Fruit fly (Drosophila melanogaster) whole organism, embryonic: ENCODE data around the gene Crg-1.

ENCODE experiments used
- Atf3 ChIP-seq: fragments of 200-800 bp; sonication (Bioruptor generic); optimal IDR thresholded peaks from 3 replicates; lab custom pipeline; 2016; ENCODE audit warnings: missing biosample characterization, missing genetic modification characterization
- Bdp1 ChIP-seq: fragments of 200-800 bp; sonication (Bioruptor generic); optimal IDR thresholded peaks from 3 replicates; lab custom pipeline; 2016; ENCODE audit warnings: missing biosample characterization, missing genetic modification characterization
- CG10321 ChIP-seq: fragments of 200-800 bp; sonication (Bioruptor generic); IDR thresholded peaks from 2 replicates; pipeline ENCODE4 v1.3.6; 2022; ENCODE audit warnings: missing biosample characterization, missing genetic modification characterization
- CG10959 ChIP-seq: fragments of 200-800 bp; sonication (Bioruptor generic); IDR thresholded peaks from 2 replicates; pipeline ENCODE4 v1.3.6; 2022; ENCODE audit warnings: missing biosample characterization, missing genetic modification characterization
- CG11093 ChIP-seq: fragments of 200-800 bp; sonication (Bioruptor generic); IDR thresholded peaks from 3 replicates; pipeline ENCODE4 v1.3.6; 2022; ENCODE audit warnings: missing biosample characterization, missing genetic modification characterization
- CG11723 ChIP-seq: fragments of 200-800 bp; sonication (Bioruptor generic); optimal IDR thresholded peaks from 2 replicates; lab custom pipeline; 2017; ENCODE audit warnings: missing biosample characterization, mild to moderate bottlenecking, missing genetic modification characterization
- CG12104 ChIP-seq: fragments of 200-800 bp; sonication (Bioruptor generic); optimal IDR thresholded peaks from 3 replicates; lab custom pipeline; 2016; ENCODE audit warnings: missing biosample characterization, missing genetic modification characterization
- CG12299 ChIP-seq: fragments of 200-800 bp; sonication (Bioruptor generic); optimal IDR thresholded peaks from 2 replicates; lab custom pipeline; 2018; ENCODE audit warnings: missing biosample characterization, mild to moderate bottlenecking, missing genetic modification characterization
- CG13123 ChIP-seq: fragments of 200-800 bp; sonication (Bioruptor generic); optimal IDR thresholded peaks from 2 replicates; lab custom pipeline; 2016; ENCODE audit warnings: missing biosample characterization, missing genetic modification characterization
- CG14710 ChIP-seq: fragments of 200-800 bp; sonication (Bioruptor generic); optimal IDR thresholded peaks from 3 replicates; lab custom pipeline; 2019; ENCODE audit warnings: missing biosample characterization, mild to moderate bottlenecking, missing genetic modification characterization, moderate library complexity
- CG17912 ChIP-seq: fragments of 200-800 bp; sonication (Bioruptor generic); optimal IDR thresholded peaks from 2 replicates; lab custom pipeline; 2018; ENCODE audit warnings: missing biosample characterization, mild to moderate bottlenecking, missing genetic modification characterization
- CG30020 ChIP-seq: fragments of 200-800 bp; optimal IDR thresholded peaks from 2 replicates; lab custom pipeline; 2019; ENCODE audit warnings: missing biosample characterization, mild to moderate bottlenecking, missing genetic modification characterization, moderate library complexity
- CG31224 ChIP-seq: fragments of 200-800 bp; sonication (Bioruptor generic); IDR thresholded peaks from 2 replicates; pipeline ENCODE4 v1.3.6; 2022; ENCODE audit warnings: missing biosample characterization, missing genetic modification characterization
- CG3281 ChIP-seq: fragments of 200-800 bp; sonication (Bioruptor generic); optimal IDR thresholded peaks from 3 replicates; lab custom pipeline; 2017; ENCODE audit warnings: missing biosample characterization, mild to moderate bottlenecking, missing genetic modification characterization
- CG42726 ChIP-seq: fragments of 200-800 bp; sonication (Bioruptor generic); IDR thresholded peaks from 2 replicates; pipeline ENCODE4 v1.3.6; 2022; ENCODE audit warnings: missing biosample characterization, missing genetic modification characterization; ENCODE audit not compliant: partially characterized antibody
- CG5245 ChIP-seq: fragments of 200-800 bp; sonication (Bioruptor generic); optimal IDR thresholded peaks from 3 replicates; lab custom pipeline; 2016; ENCODE audit warnings: missing biosample characterization, missing genetic modification characterization
- CG6683 ChIP-seq: fragments of 200-800 bp; sonication (Bioruptor generic); optimal IDR thresholded peaks from 2 replicates; lab custom pipeline; 2017; ENCODE audit warnings: missing biosample characterization, mild to moderate bottlenecking, missing genetic modification characterization, missing genetic modification reagents
- CG8089 ChIP-seq: fragments of 200-800 bp; sonication (Bioruptor generic); optimal IDR thresholded peaks from 3 replicates; lab custom pipeline; 2016; ENCODE audit warnings: missing biosample characterization, missing genetic modification characterization
- CG9797 ChIP-seq: fragments of 200-800 bp; sonication (Bioruptor generic); optimal IDR thresholded peaks from 3 replicates; lab custom pipeline; 2018; ENCODE audit warnings: missing biosample characterization, mild to moderate bottlenecking, missing genetic modification characterization
- CG9817 ChIP-seq: fragments of 200-800 bp; sonication (Bioruptor generic); optimal IDR thresholded peaks from 2 replicates; lab custom pipeline; 2018; ENCODE audit warnings: missing biosample characterization, mild to moderate bottlenecking, missing genetic modification characterization, moderate library complexity
- CHES-1-like ChIP-seq: fragments of 200-800 bp; sonication (Bioruptor generic); optimal IDR thresholded peaks from 2 replicates; lab custom pipeline; 2016; ENCODE audit warnings: missing biosample characterization, missing genetic modification characterization
- Dad ChIP-seq: fragments of 200-800 bp; sonication (Bioruptor generic); optimal IDR thresholded peaks from 3 replicates; lab custom pipeline; 2016; ENCODE audit warnings: missing biosample characterization, missing genetic modification characterization
- Deaf1 ChIP-seq: fragments of 200-800 bp; optimal IDR thresholded peaks from 3 replicates; lab custom pipeline; 2019; ENCODE audit warnings: missing biosample characterization, mild to moderate bottlenecking, missing genetic modification characterization, moderate library complexity
- Doc2 ChIP-seq: fragments of 200-800 bp; sonication (Bioruptor generic); IDR thresholded peaks from 2 replicates; pipeline ENCODE4 v1.3.6; 2022; ENCODE audit warnings: missing biosample characterization, missing genetic modification characterization
- E2f2 ChIP-seq: fragments of 200-800 bp; sonication (Bioruptor generic); IDR thresholded peaks from 2 replicates; pipeline ENCODE4 v1.3.6; 2022; ENCODE audit warnings: missing biosample characterization, missing genetic modification characterization
- Ets97D ChIP-seq: fragments of 200-800 bp; sonication (Bioruptor generic); optimal IDR thresholded peaks from 3 replicates; lab custom pipeline; 2016; ENCODE audit warnings: missing biosample characterization, missing genetic modification characterization
- Hr51 ChIP-seq, 2 experiments: fragments of 200-800 bp; sonication (Bioruptor generic); optimal IDR thresholded peaks; 2 replicates in 1 of 2; 3 replicates in 1 of 2; lab custom pipeline; 2016 to 2018; ENCODE audit warnings: missing biosample characterization in 2 of 2, missing genetic modification characterization in 2 of 2, mild to moderate bottlenecking in 1 of 2, moderate library complexity in 1 of 2
- Lpt ChIP-seq: fragments of >200 bp; optimal IDR thresholded peaks from 2 replicates; lab custom pipeline; 2018; ENCODE audit warnings: missing biosample characterization, missing genetic modification characterization
- MBD-R2 ChIP-seq: fragments of 200-800 bp; sonication (Bioruptor generic); IDR thresholded peaks from 2 replicates; pipeline ENCODE4 v1.3.6; 2022; ENCODE audit warnings: missing biosample characterization, missing genetic modification characterization
- Oli ChIP-seq: fragments of 200-800 bp; sonication (Bioruptor generic); optimal IDR thresholded peaks from 2 replicates; lab custom pipeline; 2018; ENCODE audit warnings: missing biosample characterization, mild to moderate bottlenecking, missing genetic modification characterization, moderate library complexity
- Opbp ChIP-seq: fragments of 200-800 bp; sonication (Bioruptor generic); IDR thresholded peaks from 3 replicates; pipeline ENCODE4 v1.3.6; 2022; ENCODE audit warnings: missing biosample characterization, missing genetic modification characterization; ENCODE audit not compliant: partially characterized antibody
- Six4 ChIP-seq: fragments of 200-800 bp; sonication (Bioruptor generic); optimal IDR thresholded peaks from 2 replicates; lab custom pipeline; 2016; ENCODE audit warnings: missing biosample characterization, missing genetic modification characterization
- Ssrp ChIP-seq: fragments of 200-800 bp; sonication (Bioruptor generic); optimal IDR thresholded peaks from 2 replicates; lab custom pipeline; 2018; ENCODE audit warnings: missing biosample characterization, mild to moderate bottlenecking, missing genetic modification characterization, moderate library complexity
- Trl ChIP-seq, 3 experiments: fragments of >200 bp in 2 of 3; fragments of 200-800 bp in 1 of 3; sonication (Bioruptor generic) in 1 of 3; optimal IDR thresholded peaks; 2 replicates in 1 of 3; 3 replicates in 2 of 3; lab custom pipeline; 2016 to 2017; ENCODE audit warnings: missing biosample characterization in 1 of 3, missing genetic modification characterization in 1 of 3
- Vsx1 ChIP-seq: fragments of 200-800 bp; sonication (Bioruptor generic); optimal IDR thresholded peaks from 2 replicates; lab custom pipeline; 2017; ENCODE audit warnings: missing biosample characterization, mild to moderate bottlenecking, missing genetic modification characterization, missing genetic modification reagents
- abd-A ChIP-seq: fragments of 200-800 bp; sonication (Bioruptor generic); optimal IDR thresholded peaks from 3 replicates; lab custom pipeline; 2019; ENCODE audit warnings: missing biosample characterization, mild to moderate bottlenecking, missing genetic modification characterization, moderate library complexity
- al ChIP-seq: fragments of 200-800 bp; sonication (Bioruptor generic); IDR thresholded peaks from 2 replicates; pipeline ENCODE4 v1.3.6; 2022; ENCODE audit warnings: missing biosample characterization, missing genetic modification characterization
- chinmo ChIP-seq: fragments of 200-800 bp; sonication (Bioruptor generic); IDR thresholded peaks from 4 replicates; pipeline ENCODE4 v1.3.6; 2022; ENCODE audit warnings: missing biosample characterization, missing genetic modification characterization; ENCODE audit not compliant: partially characterized antibody
- chn ChIP-seq: fragments of 200-800 bp; sonication (Bioruptor generic); optimal IDR thresholded peaks from 2 replicates; lab custom pipeline; 2016; ENCODE audit warnings: missing biosample characterization, missing genetic modification characterization
- dan ChIP-seq: fragments of 200-800 bp; sonication (Bioruptor generic); IDR thresholded peaks from 2 replicates; pipeline ENCODE4 v1.3.6; 2022; ENCODE audit warnings: missing biosample characterization, missing genetic modification characterization
- dati ChIP-seq: fragments of 200-800 bp; sonication (Bioruptor generic); IDR thresholded peaks from 2 replicates; pipeline ENCODE4 v1.3.6; 2022; ENCODE audit warnings: missing biosample characterization, missing genetic modification characterization
- dmrt11E ChIP-seq: fragments of 200-800 bp; sonication (Bioruptor generic); optimal IDR thresholded peaks from 3 replicates; lab custom pipeline; 2018; ENCODE audit warnings: missing biosample characterization, mild to moderate bottlenecking, missing genetic modification characterization, moderate library complexity
- gfzf ChIP-seq: fragments of 200-800 bp; sonication (Bioruptor generic); optimal IDR thresholded peaks from 2 replicates; lab custom pipeline; 2016; ENCODE audit warnings: missing biosample characterization, mild to moderate bottlenecking, missing genetic modification characterization, moderate library complexity
- hbn ChIP-seq: fragments of 200-800 bp; sonication (Bioruptor generic); IDR thresholded peaks from 2 replicates; pipeline ENCODE4 v1.3.6; 2022; ENCODE audit warnings: missing biosample characterization, missing genetic modification characterization; ENCODE audit not compliant: partially characterized antibody
- org-1 ChIP-seq: fragments of 200-800 bp; sonication (Bioruptor generic); optimal IDR thresholded peaks from 2 replicates; lab custom pipeline; 2017; ENCODE audit warnings: missing biosample characterization, missing genetic modification characterization
- pho ChIP-seq: fragments of 200-800 bp; sonication (Bioruptor generic); optimal IDR thresholded peaks from 2 replicates; lab custom pipeline; 2016; ENCODE audit warnings: missing biosample characterization, missing genetic modification characterization
- pnt ChIP-seq: fragments of 200-800 bp; sonication (Bioruptor generic); optimal IDR thresholded peaks from 3 replicates; lab custom pipeline; 2016; ENCODE audit warnings: missing biosample characterization, missing genetic modification characterization
- ssp ChIP-seq: fragments of 200-800 bp; sonication (Bioruptor generic); IDR thresholded peaks from 2 replicates; pipeline ENCODE4 v1.3.6; 2022; ENCODE audit warnings: missing biosample characterization, missing genetic modification characterization
- unpg ChIP-seq: fragments of 200-800 bp; sonication (Bioruptor generic); optimal IDR thresholded peaks from 3 replicates; lab custom pipeline; 2018; ENCODE audit warnings: missing biosample characterization, mild to moderate bottlenecking, missing genetic modification characterization, moderate library complexity
- wdn ChIP-seq: fragments of 200-800 bp; sonication (Bioruptor generic); IDR thresholded peaks from 2 replicates; pipeline ENCODE4 v1.3.6; 2022; ENCODE audit warnings: missing biosample characterization, missing genetic modification characterization

The Crg-1 gene

DNA sequence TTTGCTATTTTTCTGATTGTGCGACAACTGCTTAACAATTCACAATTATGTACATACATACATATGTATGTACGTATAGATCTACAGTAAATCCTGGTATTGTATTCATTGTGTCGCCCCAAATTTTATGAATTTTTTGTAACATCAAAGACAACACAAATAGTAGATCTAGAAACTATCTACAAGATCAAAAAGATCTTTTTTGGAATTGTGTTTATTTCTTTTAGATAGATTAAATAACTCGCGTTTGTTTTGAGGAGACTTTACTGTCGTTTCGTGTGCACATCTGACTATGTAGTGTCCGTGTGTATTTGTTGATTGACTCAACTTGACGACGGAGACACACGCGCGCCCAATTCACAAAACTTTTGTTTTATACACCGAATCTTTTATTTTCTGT is 18.7 kb upstream of the Crg-1 start (continued):
- TF ChIP-seq CG8089 (GFP tag; lab: Kevin White, UChicago) (peak; percentile 65), hbn (no peak), dati (GFP tag; lab: Robert Waterston, UW) (peak; percentile 43; the same call in 1 of the 2 replicates), CG31224 (GFP tag; lab: Robert Waterston, UW) (peak; percentile 91), CG5245 (GFP tag; lab: Kevin White, UChicago) (peak; percentile 76), CG3281 (peak; percentile 95), CG6683 (GFP tag; lab: Kevin White, UChicago) (peak; percentile 82), wdn (GFP tag; lab: Robert Waterston, UW) (peak; percentile 91), E2f2 (peak; percentile 71), gfzf (no peak), CG30020 (tag; lab: Kevin White, UChicago) (peak; percentile 12), Dad (GFP tag; lab: Kevin White, UChicago) (peak; percentile 77), CG10321 (GFP tag; lab: Robert Waterston, UW) (peak; percentile 71), CG11723 (peak; percentile 76), CG12104 (GFP tag; lab: Kevin White, UChicago) (peak; percentile 79), Vsx1 (peak; percentile 61), dmrt11E (tag; lab: Kevin White, UChicago) (peak; percentile 53), abd-A (tag; lab: Kevin White, UChicago) (peak; percentile 64), al (GFP tag; lab: Robert Waterston, UW) (peak; percentile 94), CG11093 (GFP tag; lab: Robert Waterston, UW) (peak; percentile 80), CG9817 (tag; lab: Kevin White, UChicago) (peak; percentile 94), CG42726 (GFP tag; lab: Robert Waterston, UW) (no peak), CG12299 (tag; lab: Kevin White, UChicago) (peak; percentile 88), pho (GFP tag; lab: Kevin White, UChicago) (peak; percentile 92), Bdp1 (GFP tag; lab: Kevin White, UChicago) (peak; percentile 49), Atf3 (peak; percentile 52), CHES-1-like (GFP tag; lab: Kevin White, UChicago) (peak; percentile 89), CG10959 (peak; percentile 69), Ssrp (tag; lab: Kevin White, UChicago) (peak; percentile 72), Ets97D (GFP tag; lab: Kevin White, UChicago) (peak; percentile 35), chn (GFP tag; lab: Kevin White, UChicago) (peak; percentile 68), Six4 (GFP tag; lab: Kevin White, UChicago) (peak; percentile 74), pnt (GFP tag; lab: Kevin White, UChicago) (peak; percentile 84), Lpt (no peak), CG9797 (no peak), Doc2 (GFP tag; lab: Robert Waterston, UW) (no peak), Opbp (GFP tag; lab: Robert Waterston, UW) (no peak), dan (GFP tag; lab: Robert Waterston, UW) (no peak), Oli (peak; percentile 88), MBD-R2 (GFP tag; lab: Robert Waterston, UW) (peak; percentile 93), Deaf1 (tag; lab: Kevin White, UChicago) (peak; percentile 79), CG17912 (peak; percentile 71), Trl (optimal IDR thresholded peaks at IDR 0.05; lab: Kevin White, UChicago) (no peak), Trl (GFP tag; optimal IDR thresholded peaks at IDR 0.05; lab: Kevin White, UChicago) (peak; percentile 90), Hr51 (GFP tag; optimal IDR thresholded peaks at IDR 0.05; lab: Kevin White, UChicago) (peak; percentile 77 to 93), chinmo (GFP tag; lab: Robert Waterston, UW) (no peak), ssp (GFP tag; lab: Robert Waterston, UW) (peak; percentile 71), CG14710 (peak; percentile 54), unpg (GFP tag; lab: Kevin White, UChicago) (peak; percentile 94), CG13123 (peak; percentile 58), org-1 (GFP tag; lab: Kevin White, UChicago) (peak; percentile 83)
